Worm (Caenorhabditis elegans): Measurements from ENCODE around the gene B0285.3.

DNA sequence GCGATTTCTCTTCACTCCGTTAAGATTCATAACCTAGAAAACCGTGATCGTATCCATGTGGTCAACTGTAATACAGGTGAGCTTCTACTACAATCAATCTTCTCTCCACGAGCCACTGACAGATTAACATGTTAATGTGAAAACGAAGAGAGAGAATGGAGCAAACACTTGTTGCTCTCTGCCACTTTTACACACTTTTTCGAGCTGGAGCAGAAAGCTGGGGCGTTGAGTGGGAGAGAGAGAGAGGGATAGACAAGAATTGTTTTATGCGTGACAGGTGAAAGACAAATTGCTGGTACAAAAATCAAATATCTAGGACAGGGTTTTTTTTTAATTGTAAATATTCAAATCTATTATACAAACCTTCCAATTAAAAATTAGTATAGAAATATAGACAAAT is 15.2 kb upstream of the B0285.3 start:
- peak; percentile 45 for TF ChIP-seq F13H6.1 (tag; optimal IDR thresholded peaks at IDR 0.05)
- no peak for TF ChIP-seq fos-1 (tag; optimal IDR thresholded peaks at IDR 0.05)
- no peak for TF ChIP-seq snpc-4 (tag; optimal IDR thresholded peaks at IDR 0.05)
- TF ChIP-seq ztf-11 (tag; optimal IDR thresholded peaks at IDR 0.05): no peak
- no peak for TF ChIP-seq lin-39 (tag; optimal IDR thresholded peaks at IDR 0.05)
- no peak for TF ChIP-seq egl-27 (tag; optimal IDR thresholded peaks at IDR 0.05)
- peak; percentile 49 for TF ChIP-seq mab-5 (tag; optimal IDR thresholded peaks at IDR 0.05)

Measured in whole organism, L2 larva.